Worm (Caenorhabditis elegans): ENCODE measurements around the gene Y81G3A.2.

The Y81G3A.2 gene

ce11 chrII:13077746-13078145 lies 3.0 kb upstream of the Y81G3A.2 start:
- TF ChIP-seq nhr-90 (tag; optimal IDR thresholded peaks at IDR 0.05) (peak; percentile 17), unc-130 (GFP tag; optimal IDR thresholded peaks at IDR 0.05) (no peak), cebp-1 (GFP tag; IDR thresholded peaks at IDR 0.05) (no peak), cebp-1 (tag; optimal IDR thresholded peaks at IDR 0.05) (peak; percentile 60), ztf-22 (GFP tag; optimal IDR thresholded peaks at IDR 0.05) (peak; percentile 5), F52B5.7 (tag; optimal IDR thresholded peaks at IDR 0.05) (no peak), F23B12.7 (tag; optimal IDR thresholded peaks at IDR 0.05; ENCODE audit: insufficient read depth) (no peak), ztf-26 (tag; optimal IDR thresholded peaks at IDR 0.05) (no peak), atf-7 (tag; optimal IDR thresholded peaks at IDR 0.05) (peak; percentile 63), nhr-80 (tag; optimal IDR thresholded peaks at IDR 0.05) (peak; percentile 86), repo-1 (tag; optimal IDR thresholded peaks at IDR 0.05) (peak; percentile 17), lin-54 (GFP tag; optimal IDR thresholded peaks at IDR 0.05) (peak; percentile 19), aptf-2 (GFP tag; conservative IDR thresholded peaks at IDR 0.05) (0 out of 2 replicates have a peak, but pooled peaks have one; percentile 32), ceh-79 (tag; optimal IDR thresholded peaks at IDR 0.05) (no peak), nfyb-1 (GFP tag; IDR thresholded peaks at IDR 0.05) (no peak), K11D2.4 (GFP tag; IDR thresholded peaks at IDR 0.05) (no peak), B0261.1 (tag; optimal IDR thresholded peaks at IDR 0.05) (no peak), tlf-1 (GFP tag; optimal IDR thresholded peaks at IDR 0.05) (peak; percentile 67), Y67H2A.10 (GFP tag; conservative IDR thresholded peaks at IDR 0.05) (no peak), hmg-20 (GFP tag; IDR thresholded peaks at IDR 0.05) (no peak), tbp1 (GFP tag; optimal IDR thresholded peaks at IDR 0.05) (peak; percentile 24), hsf-1 (GFP tag; IDR thresholded peaks at IDR 0.05) (no peak), snpc-4 (GFP tag; optimal IDR thresholded peaks at IDR 0.05) (no peak), snpc-4 (tag; optimal IDR thresholded peaks at IDR 0.05) (peak in 2 of 4 experiments; percentile 3 to 12), pha-4 (tag; optimal IDR thresholded peaks at IDR 0.05) (peak; percentile 48), B0035.1 (tag; optimal IDR thresholded peaks at IDR 0.05) (no peak), attf-5 (GFP tag; optimal IDR thresholded peaks at IDR 0.05) (peak; percentile 0), F57A8.1 (GFP tag; optimal IDR thresholded peaks at IDR 0.05) (no peak), Y95B8A.8 (GFP tag; IDR thresholded peaks at IDR 0.05) (no peak), hrde-1 (tag; optimal IDR thresholded peaks at IDR 0.05; ENCODE audit: borderline replicate concordance) (no peak), ccch-3 (GFP tag; optimal IDR thresholded peaks at IDR 0.05) (no peak), F39B2.1 (GFP tag; IDR thresholded peaks at IDR 0.05) (no peak), mcd-1 (GFP tag; IDR thresholded peaks at IDR 0.05) (no peak), ets-4 (GFP tag; optimal IDR thresholded peaks at IDR 0.05) (no peak), nhr-179 (tag; optimal IDR thresholded peaks at IDR 0.05) (no peak), madf-10 (tag; optimal IDR thresholded peaks at IDR 0.05) (peak; percentile 31), F55B11.4 (tag; optimal IDR thresholded peaks at IDR 0.05; ENCODE audit: borderline replicate concordance, insufficient read depth) (no peak), B0336.3 (GFP tag; IDR thresholded peaks at IDR 0.05) (peak; percentile 49; the same call in 1 of the 2 replicates), let-607 (tag; optimal IDR thresholded peaks at IDR 0.05) (peak in 1 of 2 experiments; percentile 46), dox-1 (GFP tag; IDR thresholded peaks at IDR 0.05) (peak; percentile 10; the same call in 1 of the 2 replicates), ceh-27 (GFP tag; optimal IDR thresholded peaks at IDR 0.05) (no peak)

Data from whole organism, young adult.